Worm (Caenorhabditis elegans): ENCODE measurements around the gene T04A11.4.

DNA sequence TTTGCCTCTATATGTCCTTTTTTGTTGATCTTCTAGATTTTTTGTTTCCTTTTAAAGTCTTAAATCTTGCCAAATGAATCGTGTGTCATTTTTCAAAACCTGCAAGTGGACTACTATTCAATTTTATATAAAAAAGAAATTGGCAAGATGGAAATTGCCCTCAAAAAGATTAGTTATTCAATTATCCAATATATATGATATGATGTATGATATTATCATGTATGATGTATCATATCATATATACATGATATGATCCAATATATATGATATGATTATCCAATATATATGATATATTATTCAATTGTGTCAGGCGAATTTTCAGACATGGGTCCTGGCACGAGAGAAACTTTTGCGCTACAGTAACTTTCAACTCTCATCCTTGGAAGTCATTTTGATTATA, 10.8 kb upstream of the T04A11.4 start, which contains the start of gene sru-20:
- no peak for TF ChIP-seq mdl-1 (tag; optimal IDR thresholded peaks at IDR 0.05)
- no peak for TF ChIP-seq daf-12 (tag; optimal IDR thresholded peaks at IDR 0.05)
- no peak for TF ChIP-seq jun-1 (tag; optimal IDR thresholded peaks at IDR 0.05)
- no peak for TF ChIP-seq nhr-76 (tag; optimal IDR thresholded peaks at IDR 0.05)
- no peak for TF ChIP-seq skn-1 (tag; optimal IDR thresholded peaks at IDR 0.05)
- no peak for TF ChIP-seq pha-4 (tag; optimal IDR thresholded peaks at IDR 0.05)
- TF ChIP-seq lin-15B (tag; optimal IDR thresholded peaks at IDR 0.05), result no peak
